Fruit fly (Drosophila melanogaster): ENCODE measurements around the gene ND-ASHI.

The ND-ASHI gene

DNA sequence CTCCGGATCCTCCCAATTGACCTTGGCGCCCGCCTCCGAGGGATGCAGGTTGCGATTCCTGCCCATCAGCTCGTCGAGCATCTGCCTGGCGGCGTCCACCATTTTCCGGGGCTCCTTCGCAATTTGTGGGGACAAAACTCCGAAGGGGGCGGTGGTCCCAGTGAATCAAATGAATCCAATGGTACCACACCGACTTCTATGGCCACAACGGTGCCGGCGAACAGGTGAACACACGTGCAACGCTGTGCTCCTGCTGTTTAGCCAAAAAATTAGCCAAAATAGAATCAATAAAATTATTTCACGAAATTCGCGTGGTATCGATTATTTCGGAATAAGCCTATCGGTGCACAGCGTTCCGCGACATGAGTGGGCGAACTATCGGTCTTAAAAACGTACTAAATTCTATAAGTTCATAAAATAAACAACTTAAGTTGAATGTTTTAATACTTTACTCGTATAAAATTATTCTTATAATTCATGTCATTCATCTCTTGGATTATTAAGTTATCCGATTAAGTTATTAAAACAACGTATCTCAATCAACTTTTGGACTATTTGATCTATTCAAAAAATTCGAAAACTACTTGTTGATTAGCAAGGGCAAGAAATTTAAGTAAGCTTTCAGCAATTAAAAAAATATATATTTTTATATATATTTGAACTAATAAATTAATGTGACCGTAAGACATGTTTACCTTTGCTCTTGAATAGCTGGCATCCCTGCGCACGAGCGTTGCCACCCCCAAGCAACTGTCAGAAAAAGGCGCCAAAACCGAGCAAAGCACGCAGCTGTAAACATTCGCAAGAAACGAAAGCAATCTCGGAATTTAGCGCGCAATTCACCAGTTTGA lies 5.1 kb downstream of the ND-ASHI start, which contains the start of the genes CG3198 and Mcm6 (continued):
- TF ChIP-seq dmrt11E (tag; optimal IDR thresholded peaks at IDR 0.05): no peak
- TF ChIP-seq CG34224 (GFP tag; IDR thresholded peaks at IDR 0.05; ENCODE audit: partially characterized antibody): peak; percentile 77
- peak; percentile 5 for TF ChIP-seq CG17385 (GFP tag; optimal IDR thresholded peaks at IDR 0.05)
- TF ChIP-seq BEAF-32 (GFP tag; optimal IDR thresholded peaks at IDR 0.05): peak; percentile 67
- no peak for TF ChIP-seq CG17186 (GFP tag; optimal IDR thresholded peaks at IDR 0.05)
- TF ChIP-seq hth (optimal IDR thresholded peaks at IDR 0.05): no peak
- no peak for TF ChIP-seq CG13296 (GFP tag; optimal IDR thresholded peaks at IDR 0.05)
- no peak for TF ChIP-seq jing (GFP tag; optimal IDR thresholded peaks at IDR 0.05)
- TF ChIP-seq eve (GFP tag; optimal IDR thresholded peaks at IDR 0.05): no peak
- TF ChIP-seq CG2712 (tag; optimal IDR thresholded peaks at IDR 0.05): peak; percentile 18
- TF ChIP-seq CG4424 (GFP tag; optimal IDR thresholded peaks at IDR 0.05): no peak
- TF ChIP-seq hkb (optimal IDR thresholded peaks at IDR 0.05): no peak
- no peak for TF ChIP-seq hkb (GFP tag; IDR thresholded peaks at IDR 0.05)
- peak; percentile 6 for TF ChIP-seq CG3995 (GFP tag; optimal IDR thresholded peaks at IDR 0.05)
- TF ChIP-seq gcm2 (GFP tag; optimal IDR thresholded peaks at IDR 0.05): no peak
- TF ChIP-seq mirr (GFP tag; optimal IDR thresholded peaks at IDR 0.05): no peak
- TF ChIP-seq grn (GFP tag; optimal IDR thresholded peaks at IDR 0.05): no peak
- TF ChIP-seq Dll (GFP tag; IDR thresholded peaks at IDR 0.05; ENCODE audit: partially characterized antibody): peak; percentile 77
- no peak for TF ChIP-seq scrt (GFP tag; optimal IDR thresholded peaks at IDR 0.05)
- TF ChIP-seq pros (GFP tag; optimal IDR thresholded peaks at IDR 0.05): no peak
- TF ChIP-seq CG7786 (GFP tag; optimal IDR thresholded peaks at IDR 0.05): no peak
- TF ChIP-seq amos (GFP tag; IDR thresholded peaks at IDR 0.05; ENCODE audit: partially characterized antibody): peak; percentile 76
- no peak for TF ChIP-seq emc (GFP tag; optimal IDR thresholded peaks at IDR 0.05)
- TF ChIP-seq CoRest (tag; optimal IDR thresholded peaks at IDR 0.05): peak; percentile 42
- no peak for TF ChIP-seq CG6854 (GFP tag; optimal IDR thresholded peaks at IDR 0.05)
- 0 out of 3 replicates have a peak, but pooled peaks have one; percentile 40 for TF ChIP-seq Opbp (GFP tag; IDR thresholded peaks at IDR 0.05; ENCODE audit: partially characterized antibody)
- no peak for TF ChIP-seq jumu (GFP tag; optimal IDR thresholded peaks at IDR 0.05)
- TF ChIP-seq CG7357 (GFP tag; IDR thresholded peaks at IDR 0.05): no peak
- no peak for TF ChIP-seq CG11504 (tag; optimal IDR thresholded peaks at IDR 0.05)
- TF ChIP-seq stwl (tag; optimal IDR thresholded peaks at IDR 0.05): peak; percentile 37
- TF ChIP-seq CG14710 (tag; optimal IDR thresholded peaks at IDR 0.05): peak; percentile 67
- no peak for TF ChIP-seq sens-2 (GFP tag; IDR thresholded peaks at IDR 0.05)
- no peak for TF ChIP-seq ftz-f1 (GFP tag; optimal IDR thresholded peaks at IDR 0.05)
- TF ChIP-seq B-H2 (GFP tag; optimal IDR thresholded peaks at IDR 0.05): no peak
- TF ChIP-seq unpg (GFP tag; optimal IDR thresholded peaks at IDR 0.05): no peak
- no peak for TF ChIP-seq CG14965 (GFP tag; optimal IDR thresholded peaks at IDR 0.05; ENCODE audit: borderline replicate concordance)
- TF ChIP-seq CG2199 (GFP tag; IDR thresholded peaks at IDR 0.05): no peak
- no peak for TF ChIP-seq CG17612 (GFP tag; IDR thresholded peaks at IDR 0.05)
- no peak for TF ChIP-seq Oli (tag; optimal IDR thresholded peaks at IDR 0.05)
- TF ChIP-seq CG9876 (GFP tag; optimal IDR thresholded peaks at IDR 0.05): no peak
- TF ChIP-seq CG12219 (GFP tag; optimal IDR thresholded peaks at IDR 0.05): no peak
- TF ChIP-seq D19B (GFP tag; optimal IDR thresholded peaks at IDR 0.05): no peak
- TF ChIP-seq Scr (GFP tag; IDR thresholded peaks at IDR 0.05; ENCODE audit: partially characterized antibody): peak; percentile 74
- no peak for TF ChIP-seq Doc2 (GFP tag; IDR thresholded peaks at IDR 0.05)
- peak; percentile 54 for TF ChIP-seq CG16813 (GFP tag; IDR thresholded peaks at IDR 0.05; ENCODE audit: partially characterized antibody)
- no peak for TF ChIP-seq CG7271 (tag; optimal IDR thresholded peaks at IDR 0.05)
- 0 out of 2 replicates have a peak, but pooled peaks have one; percentile 16 for TF ChIP-seq CG6689 (GFP tag; IDR thresholded peaks at IDR 0.05)
- TF ChIP-seq Dfd (GFP tag; optimal IDR thresholded peaks at IDR 0.05): no peak
- peak; percentile 7 for TF ChIP-seq sug (tag; optimal IDR thresholded peaks at IDR 0.05)

Measured in whole organism, embryonic.